Fruit fly (Drosophila melanogaster) whole organism, embryonic: ENCODE measurements around the gene CG7183.

ENCODE experiments used
- Adf1 ChIP-seq: fragments of 200-800 bp; sonication (Bioruptor generic); IDR thresholded peaks from 2 replicates; pipeline ENCODE4 v1.3.6; 2022; ENCODE audit warnings: missing biosample characterization, missing genetic modification characterization
- Bdp1 ChIP-seq: fragments of 200-800 bp; sonication (Bioruptor generic); optimal IDR thresholded peaks from 3 replicates; lab custom pipeline; 2016; ENCODE audit warnings: missing biosample characterization, missing genetic modification characterization
- CG10321 ChIP-seq: fragments of 200-800 bp; sonication (Bioruptor generic); IDR thresholded peaks from 2 replicates; pipeline ENCODE4 v1.3.6; 2022; ENCODE audit warnings: missing biosample characterization, missing genetic modification characterization
- CG10959 ChIP-seq: fragments of 200-800 bp; sonication (Bioruptor generic); IDR thresholded peaks from 2 replicates; pipeline ENCODE4 v1.3.6; 2022; ENCODE audit warnings: missing biosample characterization, missing genetic modification characterization
- CG12219 ChIP-seq: fragments of 200-800 bp; sonication (Bioruptor generic); optimal IDR thresholded peaks from 3 replicates; lab custom pipeline; 2018; ENCODE audit warnings: missing biosample characterization, mild to moderate bottlenecking, missing genetic modification characterization
- CG15601 ChIP-seq: fragments of 200-800 bp; sonication (Bioruptor generic); optimal IDR thresholded peaks from 3 replicates; lab custom pipeline; 2019; ENCODE audit warnings: missing biosample characterization, mild to moderate bottlenecking, missing genetic modification characterization, moderate library complexity
- CG16813 ChIP-seq: fragments of 200-800 bp; sonication (Bioruptor generic); IDR thresholded peaks from 3 replicates; pipeline ENCODE4 v1.3.6; 2022; ENCODE audit warnings: missing biosample characterization, missing genetic modification characterization; ENCODE audit not compliant: partially characterized antibody
- CG1832 ChIP-seq: fragments of 200-800 bp; sonication (Bioruptor generic); optimal IDR thresholded peaks from 2 replicates; lab custom pipeline; 2017; ENCODE audit warnings: missing biosample characterization, mild to moderate bottlenecking, missing genetic modification characterization, inconsistent platforms
- CG4730 ChIP-seq: fragments of 200-800 bp; sonication (Bioruptor generic); IDR thresholded peaks from 2 replicates; pipeline ENCODE4 v1.3.6; 2022; ENCODE audit warnings: missing biosample characterization, missing genetic modification characterization
- CG5180 ChIP-seq: fragments of 200-800 bp; sonication (Bioruptor generic); optimal IDR thresholded peaks from 3 replicates; lab custom pipeline; 2017; ENCODE audit warnings: missing biosample characterization, missing genetic modification characterization, mild to moderate bottlenecking, moderate library complexity, missing genetic modification reagents
- CG8388 ChIP-seq: fragments of 200-800 bp; sonication (Bioruptor generic); optimal IDR thresholded peaks from 2 replicates; lab custom pipeline; 2019; ENCODE audit warnings: missing biosample characterization, mild to moderate bottlenecking, missing genetic modification characterization, moderate library complexity
- CG8765 ChIP-seq: fragments of 200-800 bp; sonication (Bioruptor generic); IDR thresholded peaks from 2 replicates; pipeline ENCODE4 v1.3.6; 2022; ENCODE audit warnings: missing biosample characterization, missing genetic modification characterization
- CG8944 ChIP-seq: fragments of 200-800 bp; sonication (Bioruptor generic); optimal IDR thresholded peaks from 3 replicates; lab custom pipeline; 2016; ENCODE audit warnings: missing biosample characterization, missing genetic modification characterization
- CG9727 ChIP-seq: fragments of 200-800 bp; sonication (Bioruptor generic); optimal IDR thresholded peaks from 3 replicates; lab custom pipeline; 2017; ENCODE audit warnings: missing biosample characterization, mild to moderate bottlenecking, missing genetic modification characterization
- Dad ChIP-seq: fragments of 200-800 bp; sonication (Bioruptor generic); optimal IDR thresholded peaks from 3 replicates; lab custom pipeline; 2016; ENCODE audit warnings: missing biosample characterization, missing genetic modification characterization
- Dll ChIP-seq: fragments of 200-800 bp; sonication (Bioruptor generic); IDR thresholded peaks from 4 replicates; pipeline ENCODE4 v1.3.6; 2022; ENCODE audit warnings: missing biosample characterization, missing genetic modification characterization; ENCODE audit not compliant: partially characterized antibody
- ERR ChIP-seq: fragments of 200-800 bp; sonication (Bioruptor generic); optimal IDR thresholded peaks from 2 replicates; lab custom pipeline; 2016; ENCODE audit warnings: missing biosample characterization, missing genetic modification characterization
- H15 ChIP-seq: fragments of 200-800 bp; sonication (Bioruptor generic); IDR thresholded peaks from 3 replicates; pipeline ENCODE4 v1.3.6; 2022; ENCODE audit warnings: missing biosample characterization, missing genetic modification characterization
- Kr ChIP-seq: fragments of 200-800 bp; sonication (Bioruptor generic); optimal IDR thresholded peaks from 2 replicates; lab custom pipeline; 2017; ENCODE audit warnings: missing biosample characterization, mild to moderate bottlenecking, missing genetic modification characterization
- Lpt ChIP-seq: fragments of >200 bp; optimal IDR thresholded peaks from 2 replicates; lab custom pipeline; 2018; ENCODE audit warnings: missing biosample characterization, missing genetic modification characterization
- MBD-R2 ChIP-seq: fragments of 200-800 bp; sonication (Bioruptor generic); IDR thresholded peaks from 2 replicates; pipeline ENCODE4 v1.3.6; 2022; ENCODE audit warnings: missing biosample characterization, missing genetic modification characterization
- Mrtf ChIP-seq: fragments of 200-800 bp; sonication (Bioruptor generic); IDR thresholded peaks from 3 replicates; pipeline ENCODE4 v1.3.6; 2022; ENCODE audit warnings: missing biosample characterization, missing genetic modification characterization
- Nf-YA ChIP-seq: fragments of 200-800 bp; sonication (Bioruptor generic); IDR thresholded peaks from 2 replicates; pipeline ENCODE4 v1.3.6; 2022; ENCODE audit warnings: missing biosample characterization, missing genetic modification characterization
- Nf-YB ChIP-seq: fragments of 200-800 bp; sonication (Bioruptor generic); optimal IDR thresholded peaks from 3 replicates; lab custom pipeline; 2019; ENCODE audit warnings: missing biosample characterization, mild to moderate bottlenecking, missing genetic modification characterization, moderate library complexity
- Opbp ChIP-seq: fragments of 200-800 bp; sonication (Bioruptor generic); IDR thresholded peaks from 3 replicates; pipeline ENCODE4 v1.3.6; 2022; ENCODE audit warnings: missing biosample characterization, missing genetic modification characterization; ENCODE audit not compliant: partially characterized antibody
- Ptx1 ChIP-seq: fragments of 200-800 bp; sonication (Bioruptor generic); IDR thresholded peaks from 2 replicates; pipeline ENCODE4 v1.3.6; 2022; ENCODE audit warnings: missing biosample characterization, missing genetic modification characterization
- Ravus ChIP-seq: fragments of 200-800 bp; sonication (Bioruptor generic); IDR thresholded peaks from 2 replicates; pipeline ENCODE4 v1.3.6; 2022; ENCODE audit warnings: missing biosample characterization, missing genetic modification characterization
- Sox100B ChIP-seq: fragments of 200-800 bp; sonication (Bioruptor generic); optimal IDR thresholded peaks from 3 replicates; lab custom pipeline; 2018; ENCODE audit warnings: missing biosample characterization, mild to moderate bottlenecking, missing genetic modification characterization
- TFAM ChIP-seq: fragments of 200-800 bp; sonication (Bioruptor generic); optimal IDR thresholded peaks from 2 replicates; lab custom pipeline; 2017; ENCODE audit warnings: missing biosample characterization, missing genetic modification characterization, inconsistent platforms
- Tbp ChIP-seq: fragments of >200 bp; optimal IDR thresholded peaks from 2 replicates; lab custom pipeline; 2018; ENCODE audit warnings: missing biosample characterization, missing genetic modification characterization
- YL-1 ChIP-seq: fragments of 200-800 bp; sonication (Bioruptor generic); optimal IDR thresholded peaks from 3 replicates; lab custom pipeline; 2017; ENCODE audit warnings: missing biosample characterization, mild to moderate bottlenecking, missing genetic modification characterization
- amos ChIP-seq: fragments of 200-800 bp; sonication (Bioruptor generic); IDR thresholded peaks from 2 replicates; pipeline ENCODE4 v1.3.6; 2022; ENCODE audit warnings: missing biosample characterization, missing genetic modification characterization; ENCODE audit not compliant: partially characterized antibody
- ci ChIP-seq: fragments of 200-800 bp; sonication (Bioruptor generic); IDR thresholded peaks from 3 replicates; pipeline ENCODE4 v1.3.6; 2022; ENCODE audit warnings: missing biosample characterization, missing genetic modification characterization
- croc ChIP-seq: fragments of 200-800 bp; sonication (Bioruptor generic); conservative IDR thresholded peaks from 3 replicates; pipeline ENCODE4 v1.3.6; 2022; ENCODE audit warnings: missing biosample characterization, missing genetic modification characterization
- disco-r ChIP-seq: fragments of 200-800 bp; sonication (Bioruptor generic); optimal IDR thresholded peaks from 2 replicates; lab custom pipeline; 2016; ENCODE audit warnings: missing biosample characterization, missing genetic modification characterization
- eve ChIP-seq, 2 experiments: fragments of >200 bp; optimal IDR thresholded peaks; 2 replicates each; lab custom pipeline; 2017; ENCODE audit warnings: missing biosample characterization in 2 of 2, missing genetic modification characterization in 2 of 2
- ewg ChIP-seq: fragments of 200-800 bp; sonication (Bioruptor generic); optimal IDR thresholded peaks from 3 replicates; lab custom pipeline; 2017; ENCODE audit warnings: mild to moderate bottlenecking, missing biosample characterization, missing genetic modification reagents, missing genetic modification characterization
- ftz-f1 ChIP-seq: fragments of 200-800 bp; sonication (Bioruptor generic); optimal IDR thresholded peaks from 2 replicates; lab custom pipeline; 2016; ENCODE audit warnings: missing biosample characterization, missing genetic modification characterization
- gcm ChIP-seq: fragments of 200-800 bp; sonication (Bioruptor generic); optimal IDR thresholded peaks from 2 replicates; lab custom pipeline; 2019; ENCODE audit warnings: missing biosample characterization, mild to moderate bottlenecking, missing genetic modification characterization, moderate library complexity
- nau ChIP-seq: fragments of 200-800 bp; sonication (Bioruptor generic); optimal IDR thresholded peaks from 3 replicates; lab custom pipeline; 2017; ENCODE audit warnings: missing biosample characterization, mild to moderate bottlenecking, missing genetic modification characterization, missing genetic modification reagents
- nerfin-1 ChIP-seq: fragments of 200-800 bp; sonication (Bioruptor generic); optimal IDR thresholded peaks from 3 replicates; lab custom pipeline; 2019; ENCODE audit warnings: missing biosample characterization, mild to moderate bottlenecking, missing genetic modification characterization, moderate library complexity
- otp ChIP-seq: fragments of 200-800 bp; sonication (Bioruptor generic); IDR thresholded peaks from 3 replicates; pipeline ENCODE4, ENCODE4 v1.3.6; 2022; ENCODE audit warnings: missing biosample characterization, missing genetic modification characterization
- phol ChIP-seq: fragments of 200-800 bp; sonication (Bioruptor generic); optimal IDR thresholded peaks from 3 replicates; lab custom pipeline; 2018; ENCODE audit warnings: missing biosample characterization, mild to moderate bottlenecking, missing genetic modification characterization, moderate library complexity
- ranshi ChIP-seq: fragments of 200-800 bp; sonication (Bioruptor generic); IDR thresholded peaks from 2 replicates; pipeline ENCODE4 v1.3.6; 2022; ENCODE audit warnings: missing biosample characterization, missing genetic modification characterization
- seq ChIP-seq: fragments of 200-800 bp; sonication (Bioruptor generic); IDR thresholded peaks from 2 replicates; pipeline ENCODE4 v1.3.6; 2022; ENCODE audit warnings: missing biosample characterization, missing genetic modification characterization
- vnd ChIP-seq: fragments of 200-800 bp; sonication (Bioruptor generic); IDR thresholded peaks from 3 replicates; pipeline ENCODE4 v1.3.6; 2022; ENCODE audit warnings: missing biosample characterization, missing genetic modification characterization; ENCODE audit not compliant: partially characterized antibody
- vvl ChIP-seq: fragments of 200-800 bp; sonication (Bioruptor generic); IDR thresholded peaks from 2 replicates; pipeline ENCODE4 v1.3.6; 2022; ENCODE audit warnings: missing biosample characterization, missing genetic modification characterization

The CG7183 gene

dm6 chr3R:18242089-18242955, 21.8 kb upstream of the CG7183 start, which contains the start of the genes CG7156 and 14-3-3epsilon (continued):
- TF ChIP-seq YL-1 (GFP tag; lab: Kevin White, UChicago), result peak; percentile 18
- peak; percentile 49 for TF ChIP-seq CG8388
- no peak for TF ChIP-seq TFAM (GFP tag; lab: Kevin White, UChicago)
- TF ChIP-seq CG4730 (GFP tag; lab: Robert Waterston, UW), result no peak
- TF ChIP-seq eve (GFP tag; optimal IDR thresholded peaks at IDR 0.05; lab: Kevin White, UChicago), result no peak

- TF ChIP-seq CG15601 (tag; lab: Kevin White, UChicago) (peak; percentile 3), Sox100B (no peak), ewg (peak; percentile 18), amos (GFP tag; lab: Robert Waterston, UW) (no peak), CG16813 (no peak), otp (0 out of 3 replicates have a peak, but pooled peaks have one; percentile 25), CG10959 (GFP tag; lab: Robert Waterston, UW) (no peak), vnd (GFP tag; lab: Robert Waterston, UW) (no peak), H15 (GFP tag; lab: Robert Waterston, UW) (no peak), Dll (0 out of 4 replicates have a peak, but pooled peaks have one; percentile 40), Ravus (GFP tag; lab: Robert Waterston, UW) (no peak), nau (no peak), Adf1 (peak; percentile 89), Mrtf (GFP tag; lab: Robert Waterston, UW) (no peak), CG8765 (GFP tag; lab: Robert Waterston, UW) (no peak), Tbp (GFP tag; lab: Kevin White, UChicago) (no peak), Kr (GFP tag; lab: Kevin White, UChicago) (no peak), CG10321 (GFP tag; lab: Robert Waterston, UW) (peak; percentile 92), Dad (GFP tag; lab: Kevin White, UChicago) (no peak), Nf-YA (GFP tag; lab: Robert Waterston, UW) (peak; percentile 89), gcm (GFP tag; lab: Kevin White, UChicago) (peak; percentile 93), croc (no peak), Lpt (no peak), MBD-R2 (GFP tag; lab: Robert Waterston, UW) (no peak), disco-r (GFP tag; lab: Kevin White, UChicago) (no peak), ERR (GFP tag; lab: Kevin White, UChicago) (no peak), seq (GFP tag; lab: Robert Waterston, UW) (no peak), phol (tag; lab: Kevin White, UChicago) (no peak), Opbp (GFP tag; lab: Robert Waterston, UW) (0 out of 3 replicates have a peak, but pooled peaks have one; percentile 30), CG8944 (GFP tag; lab: Kevin White, UChicago) (no peak), CG12219 (no peak), CG5180 (GFP tag; lab: Kevin White, UChicago) (peak; percentile 12), CG9727 (GFP tag; lab: Kevin White, UChicago) (no peak), ranshi (GFP tag; lab: Robert Waterston, UW) (no peak), ftz-f1 (GFP tag; lab: Kevin White, UChicago) (no peak), vvl (GFP tag; lab: Robert Waterston, UW) (no peak), nerfin-1 (tag; lab: Kevin White, UChicago) (peak; percentile 43), Ptx1 (GFP tag; lab: Robert Waterston, UW) (no peak), Bdp1 (no peak), ci (0 out of 3 replicates have a peak, but pooled peaks have one; percentile 22), Nf-YB (GFP tag; lab: Kevin White, UChicago) (peak; percentile 99), CG1832 (GFP tag; lab: Kevin White, UChicago) (peak; percentile 90)
Observed at dm6 chr3R:18235879-18236278, 15.4 kb upstream of the CG7183 start, which contains the start of gene repo. repo (plus strand) TSS chr3R:18236192.
